Worm (Caenorhabditis elegans) whole organism, L4 larva: ENCODE measurements around the gene pwp-1.

Source experiments
- F10B5.3 ChIP-seq: sonication (generic microtip); optimal IDR thresholded peaks from 2 replicates; lab custom pipeline; 2016; ENCODE audit warnings: mild to moderate bottlenecking, missing genetic modification characterization, missing compliant biosample characterization
- T20F7.1 ChIP-seq: fragments of 200-800 bp; sonication (Bioruptor generic); optimal IDR thresholded peaks from 2 replicates; lab custom pipeline; 2018; ENCODE audit warnings: mild to moderate bottlenecking, missing genetic modification characterization, missing compliant biosample characterization
- T26A8.4 ChIP-seq: fragments of 200-800 bp; sonication (Bioruptor generic); IDR thresholded peaks from 2 replicates; pipeline ENCODE4 v1.3.6; 2022; ENCODE audit warnings: missing genetic modification characterization, missing compliant biosample characterization
- ZK546.5 ChIP-seq, 2 experiments: sonication (generic microtip); optimal IDR thresholded peaks; 2 replicates each; lab custom pipeline; 2017; ENCODE audit warnings: missing biosample characterization in 2 of 2, missing genetic modification characterization in 2 of 2
- aha-1 ChIP-seq: fragments of 150-350 bp; peaks from one replicate; lab custom pipeline; 2014; ENCODE audit warnings: missing biosample characterization, missing genetic modification characterization
- ama-1 ChIP-seq: fragments of 150-350 bp; optimal IDR thresholded peaks from 2 replicates; lab custom pipeline; 2014; ENCODE audit warnings: inconsistent platforms, mixed read lengths
- arid-1 ChIP-seq: fragments of 200-800 bp; sonication (Bioruptor generic); conservative IDR thresholded peaks from 2 replicates; pipeline ENCODE4 v1.3.6; 2022; ENCODE audit warnings: missing genetic modification reagents, missing genetic modification characterization, missing compliant biosample characterization
- ceh-32 ChIP-seq: sonication (generic microtip); optimal IDR thresholded peaks from 2 replicates; lab custom pipeline; 2016; ENCODE audit warnings: mild to moderate bottlenecking, missing genetic modification characterization, missing compliant biosample characterization; ENCODE audit not compliant: poor library complexity
- ces-1 ChIP-seq: fragments of 150-350 bp; sonication (generic microtip); optimal IDR thresholded peaks from 4 replicates; lab custom pipeline; 2014; ENCODE audit warnings: missing biosample characterization, missing genetic modification reagents, missing genetic modification characterization
- daf-16 ChIP-seq, 3 experiments: sonication (generic microtip); optimal IDR thresholded peaks; 2 replicates each; lab custom pipeline; 2016 to 2017; ENCODE audit warnings: missing genetic modification characterization in 3 of 3, missing genetic modification reagents in 3 of 3, mild to moderate bottlenecking in 2 of 3, missing compliant biosample characterization in 2 of 3, missing biosample characterization in 1 of 3, moderate library complexity in 1 of 3
- dve-1 ChIP-seq: sonication (generic microtip); optimal IDR thresholded peaks from 2 replicates; lab custom pipeline; 2017; ENCODE audit warnings: antibody characterized with exemption, mild to moderate bottlenecking, missing genetic modification characterization, missing compliant biosample characterization; ENCODE audit not compliant: insufficient read depth
- egl-43 ChIP-seq: fragments of 200-800 bp; sonication (Bioruptor generic); IDR thresholded peaks from 2 replicates; pipeline ENCODE4 v1.3.6; 2022; ENCODE audit warnings: missing genetic modification reagents, missing genetic modification characterization, missing compliant biosample characterization
- gei-8 ChIP-seq: fragments of 200-800 bp; sonication (Bioruptor generic); optimal IDR thresholded peaks from 2 replicates; lab custom pipeline; 2018; ENCODE audit warnings: mild to moderate bottlenecking, missing genetic modification characterization, missing compliant biosample characterization
- lim-7 ChIP-seq: fragments of 200-800 bp; sonication (Bioruptor generic); IDR thresholded peaks from 2 replicates; pipeline ENCODE4 v1.3.6; 2022; ENCODE audit warnings: missing genetic modification characterization, missing compliant biosample characterization
- lin-1 ChIP-seq: fragments of 200-800 bp; sonication (Bioruptor generic); IDR thresholded peaks from 2 replicates; pipeline ENCODE4 v1.3.6; 2022; ENCODE audit warnings: missing genetic modification reagents, missing genetic modification characterization, missing compliant biosample characterization
- lin-13 ChIP-seq: fragments of 150-350 bp; optimal IDR thresholded peaks from 2 replicates; lab custom pipeline; 2014; ENCODE audit warnings: missing biosample characterization, missing genetic modification reagents, missing genetic modification characterization
- lin-29 ChIP-seq: fragments of 200-800 bp; sonication (Bioruptor generic); IDR thresholded peaks from 2 replicates; pipeline ENCODE4 v1.3.6; 2022; ENCODE audit warnings: missing genetic modification reagents, missing genetic modification characterization, missing compliant biosample characterization
- lin-38 ChIP-seq: fragments of 200-800 bp; sonication (Bioruptor generic); IDR thresholded peaks from 2 replicates; pipeline ENCODE4 v1.3.6; 2022; ENCODE audit warnings: missing genetic modification reagents, missing genetic modification characterization, missing compliant biosample characterization
- lin-39 ChIP-seq: fragments of 150-350 bp; optimal IDR thresholded peaks from 2 replicates; lab custom pipeline; 2014; ENCODE audit warnings: missing biosample characterization, missing genetic modification reagents, missing genetic modification characterization
- lsy-2 ChIP-seq, 2 experiments: fragments of 150-350 bp in 1 of 2; sonication (generic microtip) in 1 of 2; optimal IDR thresholded peaks; 2 replicates each; lab custom pipeline; 2014 to 2017; ENCODE audit warnings: missing biosample characterization in 2 of 2, missing genetic modification characterization in 2 of 2
- mdl-1 ChIP-seq, 2 experiments: fragments of 150-350 bp in 1 of 2; sonication (generic microtip) in 1 of 2; optimal IDR thresholded peaks; 2 replicates each; lab custom pipeline; 2014 to 2017; ENCODE audit warnings: missing biosample characterization in 2 of 2, missing genetic modification characterization in 2 of 2
- mdt-29 ChIP-seq: fragments of 200-800 bp; sonication (Bioruptor generic); IDR thresholded peaks from 2 replicates; pipeline ENCODE4 v1.3.6; 2022; ENCODE audit warnings: missing genetic modification reagents, missing genetic modification characterization, missing compliant biosample characterization
- mes-2 ChIP-seq: sonication (generic microtip); optimal IDR thresholded peaks from 2 replicates; lab custom pipeline; 2016; ENCODE audit warnings: missing genotype, mild to moderate bottlenecking, missing genetic modification characterization, missing compliant biosample characterization; ENCODE audit not compliant: poor library complexity, severe bottlenecking
- mxl-3 ChIP-seq: fragments of 200-800 bp; sonication (Bioruptor generic); optimal IDR thresholded peaks from 2 replicates; lab custom pipeline; 2018; ENCODE audit warnings: mild to moderate bottlenecking, missing genetic modification characterization, missing compliant biosample characterization
- nhr-111 ChIP-seq: fragments of 200-800 bp; sonication (Bioruptor generic); optimal IDR thresholded peaks from 2 replicates; lab custom pipeline; 2018; ENCODE audit warnings: mild to moderate bottlenecking, missing genetic modification characterization, missing compliant biosample characterization
- nhr-237 ChIP-seq: sonication (generic microtip); optimal IDR thresholded peaks from 2 replicates; lab custom pipeline; 2017; ENCODE audit warnings: missing biosample characterization, missing genetic modification characterization
- nhr-42 ChIP-seq: fragments of 200-800 bp; sonication (Bioruptor generic); IDR thresholded peaks from 2 replicates; pipeline ENCODE4 v1.3.6; 2022; ENCODE audit warnings: missing genetic modification characterization, missing compliant biosample characterization
- nhr-6 ChIP-seq: fragments of 150-350 bp; optimal IDR thresholded peaks from 2 replicates; lab custom pipeline; 2014; ENCODE audit warnings: missing biosample characterization, missing genetic modification characterization
- nhr-76 ChIP-seq: fragments of 150-350 bp; optimal IDR thresholded peaks from 2 replicates; lab custom pipeline; 2014; ENCODE audit warnings: missing biosample characterization, missing genetic modification characterization
- tag-97 ChIP-seq: fragments of 200-800 bp; sonication (Bioruptor generic); IDR thresholded peaks from 2 replicates; pipeline ENCODE4 v1.3.6; 2022; ENCODE audit warnings: missing genetic modification characterization, missing compliant biosample characterization
- zfp-2 ChIP-seq: sonication (generic microtip); optimal IDR thresholded peaks from 2 replicates; lab custom pipeline; 2016; ENCODE audit warnings: mild to moderate bottlenecking, missing genetic modification characterization, missing compliant biosample characterization
- zfp-3 ChIP-seq: fragments of 200-800 bp; sonication (Bioruptor generic); conservative IDR thresholded peaks from 2 replicates; pipeline ENCODE4 v1.3.6; 2022; ENCODE audit warnings: missing genetic modification reagents, missing genetic modification characterization, missing compliant biosample characterization
- ztf-7 ChIP-seq: fragments of 150-350 bp; optimal IDR thresholded peaks from 2 replicates; lab custom pipeline; 2014; ENCODE audit warnings: missing biosample characterization, missing genetic modification characterization

Gene pwp-1

DNA sequence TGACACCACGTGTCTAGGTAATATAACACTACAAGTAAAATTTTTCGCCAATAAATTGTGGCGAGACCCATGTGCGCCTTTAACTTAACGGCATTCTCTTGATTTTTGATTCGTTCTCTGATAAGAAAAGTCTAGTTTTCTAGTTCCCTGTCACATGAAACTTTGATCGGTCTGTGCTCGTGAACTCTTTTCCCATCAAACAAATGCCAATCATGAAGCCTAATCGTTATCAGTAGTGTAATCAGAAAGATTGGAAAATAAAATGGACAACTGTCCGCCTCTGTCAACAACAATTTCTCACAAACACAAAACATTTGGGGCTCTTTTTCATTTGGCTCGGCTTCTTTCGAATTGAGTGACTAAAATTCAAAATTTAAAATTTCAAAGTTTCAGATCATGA lies 17.5 kb upstream of the pwp-1 start, which contains the start of gene ttr-45 (continued):
- TF ChIP-seq mxl-3 (GFP tag; lab: Kevin White, UChicago) (no peak), ztf-7 (peak; percentile 52), ces-1 (GFP tag; lab: Kevin White, UChicago) (no peak), nhr-237 (tag; lab: Kevin White, UChicago) (no peak), egl-43 (no peak), mes-2 (tag; lab: Kevin White, UChicago) (peak; percentile 1), tag-97 (GFP tag; lab: Robert Waterston, UW) (no peak), F10B5.3 (no peak), nhr-42 (0 out of 2 replicates have a peak, but pooled peaks have one; percentile 27), lin-29 (GFP tag; lab: Robert Waterston, UW) (no peak), lin-1 (GFP tag; lab: Robert Waterston, UW) (peak; percentile 83), nhr-6 (no peak), lsy-2 (tag; optimal IDR thresholded peaks at IDR 0.05; lab: Kevin White, UChicago) (peak in 1 of 2 experiments; percentile 45)

DNA sequence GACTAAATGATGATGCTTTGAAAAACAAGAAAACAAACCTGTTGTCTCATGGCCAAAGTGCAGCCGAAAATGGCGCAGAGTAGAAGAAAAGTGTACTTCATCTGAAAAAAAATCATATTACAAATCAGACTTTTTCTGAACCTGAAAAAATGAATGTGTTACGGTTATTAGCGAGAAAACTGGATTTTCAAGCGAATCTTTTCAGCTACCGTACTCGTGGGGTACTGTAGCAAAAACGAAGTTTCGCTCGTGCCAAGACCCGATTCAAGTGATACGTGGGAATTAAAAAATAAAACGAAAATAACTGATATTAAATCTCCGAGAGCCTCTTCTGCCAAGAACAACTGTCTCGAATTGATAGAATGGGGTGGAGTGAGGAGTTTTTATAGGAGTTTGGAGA lies 15.8 kb upstream of the pwp-1 start, which contains the start of gene ttr-51:
TSS of gene ttr-51 (minus strand) at position 101 of the 400 bp plus-strand sequence.
- no peak for TF ChIP-seq nhr-111 (GFP tag; lab: Kevin White, UChicago)
- TF ChIP-seq mdl-1 (tag; optimal IDR thresholded peaks at IDR 0.05; lab: Kevin White, UChicago), result no peak
- no peak for TF ChIP-seq tag-97 (GFP tag; lab: Robert Waterston, UW)
- no peak for TF ChIP-seq ZK546.5 (tag; optimal IDR thresholded peaks at IDR 0.05; lab: Kevin White, UChicago)
- no peak for TF ChIP-seq lin-39 (tag; lab: Kevin White, UChicago)
- no peak for TF ChIP-seq zfp-2
- no peak for TF ChIP-seq arid-1 (GFP tag; lab: Robert Waterston, UW)
- TF ChIP-seq ama-1, result no peak
- TF ChIP-seq daf-16 (GFP tag; optimal IDR thresholded peaks at IDR 0.05; lab: Kevin White, UChicago), result no peak
- peak; percentile 32 for TF ChIP-seq daf-16 (tag; optimal IDR thresholded peaks at IDR 0.05; lab: Kevin White, UChicago)
- TF ChIP-seq dve-1 (tag; lab: Kevin White, UChicago), result peak; percentile 29
- TF ChIP-seq gei-8 (GFP tag; lab: Kevin White, UChicago), result no peak
- no peak for TF ChIP-seq T20F7.1 (GFP tag; lab: Kevin White, UChicago)

DNA sequence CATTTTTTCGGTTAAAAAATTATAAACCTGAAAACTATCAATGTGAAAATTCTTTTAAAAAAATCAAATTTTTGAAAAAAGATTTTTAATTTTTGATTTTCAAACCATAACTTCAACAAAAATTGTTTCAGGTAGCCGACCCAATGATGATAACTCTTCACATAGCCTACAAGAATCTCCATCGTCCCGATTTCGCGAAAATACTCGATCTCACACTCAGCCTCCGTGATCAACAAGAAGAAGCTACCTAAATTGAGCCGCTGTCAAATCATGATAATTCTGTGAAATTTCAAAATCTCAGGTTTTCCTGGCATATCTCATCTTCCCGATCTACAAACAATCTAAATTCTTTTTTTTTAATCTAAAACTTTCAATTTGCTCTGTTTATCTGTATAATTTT lies 13.9 kb upstream of the pwp-1 start:
- peak; percentile 8 for TF ChIP-seq mes-2 (tag; lab: Kevin White, UChicago)
- 0 out of 2 replicates have a peak, but pooled peaks have one; percentile 9 for TF ChIP-seq lim-7
- TF ChIP-seq mdt-29 (GFP tag; lab: Robert Waterston, UW), result peak; percentile 43; the same call in 1 of the 2 replicates
- TF ChIP-seq zfp-3 (GFP tag; lab: Robert Waterston, UW), result peak; percentile 81; the same call in 1 of the 2 replicates
- no peak for TF ChIP-seq lin-13 (GFP tag; lab: Kevin White, UChicago)
- TF ChIP-seq T26A8.4 (GFP tag; lab: Robert Waterston, UW), result 0 out of 2 replicates have a peak, but pooled peaks have one; percentile 14

DNA sequence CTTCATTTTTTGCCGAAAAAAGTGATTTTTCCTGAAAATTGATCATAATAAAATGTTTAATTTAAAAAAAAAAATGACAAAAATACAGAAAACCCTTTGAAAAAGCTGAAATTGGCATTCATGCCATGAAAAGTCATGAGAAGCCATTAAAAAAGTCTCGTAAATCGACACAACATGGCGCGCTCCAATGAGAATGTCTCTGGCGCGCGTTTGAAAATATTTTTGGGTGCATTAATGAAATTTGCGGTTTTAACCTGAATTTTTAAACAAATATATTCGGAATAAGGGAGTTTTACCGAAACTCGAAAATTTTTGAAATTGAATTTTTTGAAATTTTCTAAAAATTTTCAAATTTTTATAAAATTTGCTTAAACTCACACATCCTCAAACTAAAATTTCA lies 11.4 kb upstream of the pwp-1 start:
- TF ChIP-seq aha-1 (tag; lab: Kevin White, UChicago), result peak; percentile 21
- 0 out of 2 replicates have a peak, but pooled peaks have one; percentile 29 for TF ChIP-seq lin-38 (GFP tag; lab: Robert Waterston, UW)
- no peak for TF ChIP-seq ceh-32 (tag; lab: Kevin White, UChicago)

DNA sequence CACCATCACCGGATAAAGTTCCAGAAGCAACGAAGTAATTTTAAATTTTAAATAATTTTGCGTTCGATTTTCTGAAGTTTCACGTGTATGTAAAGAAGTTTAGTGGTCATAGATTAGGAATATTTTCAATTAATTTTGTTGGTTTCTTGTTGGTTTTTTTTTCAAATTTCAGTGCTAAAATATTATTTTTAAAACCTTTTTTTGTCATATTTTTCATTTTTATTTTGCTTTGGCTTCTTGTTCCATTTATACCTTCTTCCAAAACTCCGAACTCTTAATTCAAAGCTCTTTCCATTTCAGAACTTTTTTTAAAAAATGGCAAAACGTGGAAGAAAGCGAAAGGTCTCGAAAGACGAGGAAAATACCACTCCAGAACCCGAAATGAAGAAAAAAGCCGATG lies 10.6 kb upstream of the pwp-1 start, which contains the start of gene JC8.7:
TSS of gene JC8.7 (plus strand) at position 301 of the 400 bp plus-strand sequence.
- no peak for TF ChIP-seq nhr-76 (tag; lab: Kevin White, UChicago)
- TF ChIP-seq aha-1 (tag; lab: Kevin White, UChicago), result peak; percentile 45
